Worm (Caenorhabditis elegans) whole organism, L4 larva: Measurements from ENCODE around the gene C34D10.5.

Experiments
- F10B5.3 ChIP-seq: sonication (generic microtip); optimal IDR thresholded peaks from 2 replicates; lab custom pipeline; 2016; ENCODE audit warnings: mild to moderate bottlenecking, missing genetic modification characterization, missing compliant biosample characterization
- F37D6.2 ChIP-seq: sonication (generic microtip); optimal IDR thresholded peaks from 2 replicates; lab custom pipeline; 2016; ENCODE audit warnings: mild to moderate bottlenecking, missing genetic modification characterization, missing compliant biosample characterization
- T20F7.1 ChIP-seq: fragments of 200-800 bp; sonication (Bioruptor generic); optimal IDR thresholded peaks from 2 replicates; lab custom pipeline; 2018; ENCODE audit warnings: mild to moderate bottlenecking, missing genetic modification characterization, missing compliant biosample characterization
- Y48G9A.11 ChIP-seq: fragments of 200-800 bp; sonication (Bioruptor generic); IDR thresholded peaks from 2 replicates; pipeline ENCODE4 v1.3.6; 2022; ENCODE audit warnings: missing genetic modification reagents, missing genetic modification characterization, missing compliant biosample characterization
- aha-1 ChIP-seq: fragments of 150-350 bp; peaks from one replicate; lab custom pipeline; 2014; ENCODE audit warnings: missing biosample characterization, missing genetic modification characterization
- attf-4 ChIP-seq: sonication (generic microtip); optimal IDR thresholded peaks from 3 replicates; lab custom pipeline; 2017; ENCODE audit warnings: missing biosample characterization, missing genetic modification characterization
- ceh-82 ChIP-seq: sonication (generic microtip); optimal IDR thresholded peaks from 2 replicates; lab custom pipeline; 2017; ENCODE audit warnings: missing biosample characterization, missing genetic modification characterization
- ctbp-1 ChIP-seq: fragments of 200-800 bp; sonication (Bioruptor generic); IDR thresholded peaks from 2 replicates; pipeline ENCODE4 v1.3.6; 2022; ENCODE audit warnings: missing genetic modification reagents, missing genetic modification characterization, missing compliant biosample characterization
- dve-1 ChIP-seq: sonication (generic microtip); optimal IDR thresholded peaks from 2 replicates; lab custom pipeline; 2017; ENCODE audit warnings: antibody characterized with exemption, mild to moderate bottlenecking, missing genetic modification characterization, missing compliant biosample characterization; ENCODE audit not compliant: insufficient read depth
- egl-43 ChIP-seq: fragments of 200-800 bp; sonication (Bioruptor generic); IDR thresholded peaks from 2 replicates; pipeline ENCODE4 v1.3.6; 2022; ENCODE audit warnings: missing genetic modification reagents, missing genetic modification characterization, missing compliant biosample characterization
- fos-1 ChIP-seq: fragments of 150-350 bp; optimal IDR thresholded peaks from 2 replicates; lab custom pipeline; 2014; ENCODE audit warnings: missing biosample characterization, missing genetic modification characterization
- hlh-30 ChIP-seq: sonication (generic microtip); optimal IDR thresholded peaks from 2 replicates; lab custom pipeline; 2017; ENCODE audit warnings: antibody characterized with exemption, mild to moderate bottlenecking, missing genetic modification characterization, missing compliant biosample characterization; ENCODE audit not compliant: insufficient read depth
- hmg-1.1 ChIP-seq: fragments of 200-800 bp; sonication (Bioruptor generic); IDR thresholded peaks from 2 replicates; pipeline ENCODE4 v1.3.6; 2022; ENCODE audit warnings: missing genetic modification reagents, missing genetic modification characterization, missing compliant biosample characterization
- lin-1 ChIP-seq: fragments of 200-800 bp; sonication (Bioruptor generic); IDR thresholded peaks from 2 replicates; pipeline ENCODE4 v1.3.6; 2022; ENCODE audit warnings: missing genetic modification reagents, missing genetic modification characterization, missing compliant biosample characterization
- lin-38 ChIP-seq: fragments of 200-800 bp; sonication (Bioruptor generic); IDR thresholded peaks from 2 replicates; pipeline ENCODE4 v1.3.6; 2022; ENCODE audit warnings: missing genetic modification reagents, missing genetic modification characterization, missing compliant biosample characterization
- lin-39 ChIP-seq: fragments of 150-350 bp; optimal IDR thresholded peaks from 2 replicates; lab custom pipeline; 2014; ENCODE audit warnings: missing biosample characterization, missing genetic modification reagents, missing genetic modification characterization
- mep-1 ChIP-seq: fragments of 150-350 bp; sonication (generic microtip); optimal IDR thresholded peaks from 3 replicates; lab custom pipeline; 2014; ENCODE audit warnings: missing biosample characterization, missing genetic modification characterization
- nhr-28 ChIP-seq: fragments of 150-350 bp; optimal IDR thresholded peaks from 2 replicates; lab custom pipeline; 2014; ENCODE audit warnings: missing biosample characterization, missing genetic modification characterization
- nhr-42 ChIP-seq: fragments of 200-800 bp; sonication (Bioruptor generic); IDR thresholded peaks from 2 replicates; pipeline ENCODE4 v1.3.6; 2022; ENCODE audit warnings: missing genetic modification characterization, missing compliant biosample characterization
- php-3 ChIP-seq: fragments of 200-800 bp; sonication (Bioruptor generic); IDR thresholded peaks from 2 replicates; pipeline ENCODE4 v1.3.6; 2022; ENCODE audit warnings: missing genetic modification reagents, missing genetic modification characterization, missing compliant biosample characterization
- pqm-1 ChIP-seq: sonication (generic microtip); optimal IDR thresholded peaks from 2 replicates; lab custom pipeline; 2017; ENCODE audit warnings: missing biosample characterization, missing genetic modification characterization
- sdz-12 ChIP-seq: fragments of 200-800 bp; sonication (Bioruptor generic); optimal IDR thresholded peaks from 2 replicates; lab custom pipeline; 2018; ENCODE audit warnings: mild to moderate bottlenecking, missing genetic modification characterization, missing compliant biosample characterization
- unc-62 ChIP-seq, 3 experiments: fragments of 150-350 bp in 1 of 3; sonication (generic microtip); optimal IDR thresholded peaks in 2 of 3; peaks in 1 of 3; 1 replicate in 1 of 3; 2 replicates in 2 of 3; lab custom pipeline; 2014 to 2017; ENCODE audit warnings: missing biosample characterization in 3 of 3, missing genetic modification characterization in 3 of 3, missing genetic modification reagents in 3 of 3, missing genotype in 1 of 3
- zfp-2 ChIP-seq: sonication (generic microtip); optimal IDR thresholded peaks from 2 replicates; lab custom pipeline; 2016; ENCODE audit warnings: mild to moderate bottlenecking, missing genetic modification characterization, missing compliant biosample characterization
- zip-11 ChIP-seq: fragments of 200-800 bp; sonication (Bioruptor generic); IDR thresholded peaks from 2 replicates; pipeline ENCODE4 v1.3.6; 2022; ENCODE audit warnings: missing genetic modification characterization, missing compliant biosample characterization
- ztf-11 ChIP-seq: fragments of 150-350 bp; optimal IDR thresholded peaks from 2 replicates; lab custom pipeline; 2014; ENCODE audit warnings: missing biosample characterization, missing genetic modification characterization
- ztf-7 ChIP-seq: fragments of 150-350 bp; optimal IDR thresholded peaks from 2 replicates; lab custom pipeline; 2014; ENCODE audit warnings: missing biosample characterization, missing genetic modification characterization

C34D10.5 gene

ce11 chrX:8054478-8054877, 36.7 kb downstream of the C34D10.5 start:
- TF ChIP-seq hmg-1.1 (GFP tag; lab: Robert Waterston, UW): no peak
- no peak for TF ChIP-seq F10B5.3
- TF ChIP-seq Y48G9A.11 (GFP tag; lab: Robert Waterston, UW): no peak
- no peak for TF ChIP-seq F37D6.2 (tag; lab: Kevin White, UChicago)
- no peak for TF ChIP-seq nhr-42 (GFP tag; lab: Robert Waterston, UW)
- TF ChIP-seq nhr-28 (tag; lab: Kevin White, UChicago): no peak
- TF ChIP-seq mep-1 (tag; lab: Kevin White, UChicago): no peak
- no peak for TF ChIP-seq zfp-2 (tag; lab: Kevin White, UChicago)
- no peak for TF ChIP-seq ctbp-1 (GFP tag; lab: Robert Waterston, UW)
- TF ChIP-seq ceh-82: no peak
- TF ChIP-seq attf-4 (tag; lab: Kevin White, UChicago): no peak
- no peak for TF ChIP-seq lin-38
- TF ChIP-seq ztf-7 (tag; lab: Kevin White, UChicago): no peak
- TF ChIP-seq ztf-11 (tag; lab: Kevin White, UChicago): no peak
- TF ChIP-seq lin-39: no peak
- TF ChIP-seq, all 104 proteins: peak for 0

- TF ChIP-seq sdz-12 (no peak), aha-1 (tag; lab: Kevin White, UChicago) (peak; percentile 89), attf-4 (tag; lab: Kevin White, UChicago) (no peak), nhr-28 (tag; lab: Kevin White, UChicago) (no peak), fos-1 (tag; lab: Kevin White, UChicago) (no peak)
These were observed 40.0 kb downstream of the C34D10.5 start, which contains the start of gene dim-1 for ce11 chrX:8057791-8058270. Gene dim-1, minus strand, starts transcription at chrX:8058220.

- TF ChIP-seq zip-11 (GFP tag; lab: Robert Waterston, UW) (no peak), unc-62 (GFP tag; optimal IDR thresholded peaks at IDR 0.05 in 1 of 2; lab: Kevin White, UChicago) (peak in 1 of 2 experiments; percentile 69), unc-62 (tag; optimal IDR thresholded peaks at IDR 0.05; lab: Kevin White, UChicago) (no peak)
These were observed 42.2 kb downstream of the C34D10.5 start for ce11 chrX:8059999-8060398.

- TF ChIP-seq T20F7.1 (GFP tag; lab: Kevin White, UChicago): no peak
- TF ChIP-seq dve-1: peak; percentile 22
- peak; percentile 49; the same call in 1 of the 2 replicates for TF ChIP-seq php-3 (GFP tag; lab: Robert Waterston, UW)
- TF ChIP-seq pqm-1: peak; percentile 28
- no peak for TF ChIP-seq nhr-42 (GFP tag; lab: Robert Waterston, UW)
These were observed 43.0 kb downstream of the C34D10.5 start, which contains the start of gene C18A11.3 for ce11 chrX:8060823-8061222. Gene C18A11.3, plus strand, starts transcription at chrX:8061123.

ce11 chrX:8067268-8067667, 49.4 kb downstream of the C34D10.5 start, which contains the start of gene C18A11.2:
Gene C18A11.2, plus strand, starts transcription at chrX:8067568.
- TF ChIP-seq lin-1 (GFP tag; lab: Robert Waterston, UW): no peak
- no peak for TF ChIP-seq hlh-30 (tag; lab: Kevin White, UChicago)
- no peak for TF ChIP-seq egl-43
- TF ChIP-seq F10B5.3: no peak
